Fruit fly (Drosophila melanogaster): ENCODE measurements around the gene CG34150.
A peak's percentile ranks its signal among the peaks of the same experiment; 100 is the strongest.

The CG34150 gene

dm6 chr3R:24771273-24772231 is 42.5 kb upstream of the CG34150 start, which contains the start of gene CG42331 (continued):
- TF ChIP-seq CG4328 (GFP tag; optimal IDR thresholded peaks at IDR 0.05) (peak; percentile 9), bbx (GFP tag; IDR thresholded peaks at IDR 0.05; ENCODE audit: partially characterized antibody) (no peak), Hey (tag; optimal IDR thresholded peaks at IDR 0.05) (peak; percentile 95), ATbp (GFP tag; optimal IDR thresholded peaks at IDR 0.05) (peak; percentile 66), CG42726 (GFP tag; IDR thresholded peaks at IDR 0.05; ENCODE audit: partially characterized antibody) (no peak)

dm6 chr3R:24773016-24773415 is 41.0 kb upstream of the CG34150 start:
- TF ChIP-seq CG4820 (GFP tag; optimal IDR thresholded peaks at IDR 0.05) (no peak), kni (GFP tag; optimal IDR thresholded peaks at IDR 0.05) (peak; percentile 39), Gug (GFP tag; IDR thresholded peaks at IDR 0.05) (no peak), Ets65A (GFP tag) (peak; percentile 62), sima (GFP tag; optimal IDR thresholded peaks at IDR 0.05) (no peak), CG5953 (GFP tag; IDR thresholded peaks at IDR 0.05) (no peak), Blimp-1 (GFP tag; optimal IDR thresholded peaks at IDR 0.05) (peak; percentile 84), CG4854 (GFP tag; optimal IDR thresholded peaks at IDR 0.05) (no peak)

dm6 chr3R:24773422-24773821 is 40.6 kb upstream of the CG34150 start:
- TF ChIP-seq CG7372 (GFP tag; IDR thresholded peaks at IDR 0.05): no peak
- TF ChIP-seq CG3838 (GFP tag; optimal IDR thresholded peaks at IDR 0.05): no peak
- TF ChIP-seq CG18262 (tag; optimal IDR thresholded peaks at IDR 0.05): no peak
- no peak for TF ChIP-seq CG4707 (GFP tag; optimal IDR thresholded peaks at IDR 0.05)
- peak; percentile 58 for TF ChIP-seq sqz (GFP tag; optimal IDR thresholded peaks at IDR 0.05)
- no peak for TF ChIP-seq al (GFP tag; IDR thresholded peaks at IDR 0.05)
- no peak for TF ChIP-seq CG31365 (tag; optimal IDR thresholded peaks at IDR 0.05)
- TF ChIP-seq CG8089 (GFP tag; optimal IDR thresholded peaks at IDR 0.05): no peak
- TF ChIP-seq fd102C (GFP tag; optimal IDR thresholded peaks at IDR 0.05): no peak
- no peak for TF ChIP-seq cad (GFP tag; optimal IDR thresholded peaks at IDR 0.05)
- TF ChIP-seq abd-A (tag; optimal IDR thresholded peaks at IDR 0.05): peak; percentile 2

dm6 chr3R:24777101-24777500 is 37.0 kb upstream of the CG34150 start:
- TF ChIP-seq fd96Cb (tag; optimal IDR thresholded peaks at IDR 0.05): no peak
- no peak for TF ChIP-seq tap (tag; optimal IDR thresholded peaks at IDR 0.05)
- no peak for TF ChIP-seq Hmr (GFP tag; optimal IDR thresholded peaks at IDR 0.05)
- TF ChIP-seq CG18619 (GFP tag; optimal IDR thresholded peaks at IDR 0.05): no peak
- no peak for TF ChIP-seq zfh2 (GFP tag; optimal IDR thresholded peaks at IDR 0.05)
- TF ChIP-seq CG17568 (GFP tag; optimal IDR thresholded peaks at IDR 0.05): no peak
- no peak for TF ChIP-seq CG3281 (GFP tag; optimal IDR thresholded peaks at IDR 0.05)
- TF ChIP-seq CG8924 (tag; optimal IDR thresholded peaks at IDR 0.05): no peak
- TF ChIP-seq CG11695 (GFP tag; IDR thresholded peaks at IDR 0.05): no peak
- TF ChIP-seq Mad (GFP tag; optimal IDR thresholded peaks at IDR 0.05): no peak
- TF ChIP-seq hbn (GFP tag; IDR thresholded peaks at IDR 0.05; ENCODE audit: partially characterized antibody): no peak
- TF ChIP-seq cad (GFP tag; optimal IDR thresholded peaks at IDR 0.05): no peak
- TF ChIP-seq cwo (GFP tag; optimal IDR thresholded peaks at IDR 0.05): no peak
- TF ChIP-seq dmrt99B (tag; optimal IDR thresholded peaks at IDR 0.05): peak; percentile 12
- TF ChIP-seq CG10366 (GFP tag; IDR thresholded peaks at IDR 0.05): no peak
- no peak for TF ChIP-seq CG15073 (GFP tag; optimal IDR thresholded peaks at IDR 0.05)
- TF ChIP-seq chn (GFP tag; optimal IDR thresholded peaks at IDR 0.05): no peak
- peak; percentile 51 for TF ChIP-seq oc (tag; optimal IDR thresholded peaks at IDR 0.05)
- peak; percentile 50 for TF ChIP-seq Sox102F (GFP tag; optimal IDR thresholded peaks at IDR 0.05)
- TF ChIP-seq CG10267 (tag; optimal IDR thresholded peaks at IDR 0.05): no peak
- no peak for TF ChIP-seq CG13287 (GFP tag; IDR thresholded peaks at IDR 0.05; ENCODE audit: partially characterized antibody)
- TF ChIP-seq Asciz (GFP tag; optimal IDR thresholded peaks at IDR 0.05): peak; percentile 9

All from whole organism, embryonic.